Worm (Caenorhabditis elegans) whole organism, midembryonic: Measurements from ENCODE around the gene mlh-1.
"Not testable (repeated sequence)": the region's sequence is repeated elsewhere in the genome, so short reads cannot be mapped to it uniquely, and the experiment has no call there.

ENCODE experiments used
- T22C8.4 ChIP-seq: fragments of 200-800 bp; sonication (Bioruptor generic); IDR thresholded peaks from 2 replicates; pipeline ENCODE4 v1.3.6; 2022; ENCODE audit warnings: missing genetic modification characterization, missing compliant biosample characterization
- cog-1 ChIP-seq: sonication (generic microtip); optimal IDR thresholded peaks from 2 replicates; lab custom pipeline; 2016; ENCODE audit warnings: missing genetic modification characterization, missing compliant biosample characterization
- flt-1 ChIP-seq: fragments of 200-800 bp; sonication (Bioruptor generic); IDR thresholded peaks from 2 replicates; pipeline ENCODE4 v1.3.6; 2022; ENCODE audit warnings: missing genetic modification characterization, missing compliant biosample characterization
- klf-2 ChIP-seq: fragments of 200-800 bp; sonication (Bioruptor generic); conservative IDR thresholded peaks from 2 replicates; pipeline ENCODE4 v1.3.6; 2022; ENCODE audit warnings: missing genetic modification reagents, missing genetic modification characterization, missing compliant biosample characterization
- med-1 ChIP-seq: sonication (generic microtip); optimal IDR thresholded peaks from 2 replicates; lab custom pipeline; 2017; ENCODE audit warnings: missing genetic modification characterization, mild to moderate bottlenecking, missing compliant biosample characterization, antibody characterized with exemption, missing genetic modification reagents; ENCODE audit not compliant: insufficient read depth
- ref-1 ChIP-seq: fragments of 200-800 bp; sonication (Bioruptor generic); conservative IDR thresholded peaks from 2 replicates; pipeline ENCODE4 v1.3.6; 2022; ENCODE audit warnings: missing genetic modification reagents, missing genetic modification characterization, missing compliant biosample characterization
- tab-1 ChIP-seq: fragments of 200-800 bp; sonication (Bioruptor generic); IDR thresholded peaks from 2 replicates; pipeline ENCODE4 v1.3.6; 2022; ENCODE audit warnings: missing genetic modification characterization, missing compliant biosample characterization
- ztf-23 ChIP-seq: fragments of 200-800 bp; sonication (Bioruptor generic); IDR thresholded peaks from 2 replicates; pipeline ENCODE4 v1.3.6; 2022; ENCODE audit warnings: missing genetic modification reagents, missing genetic modification characterization, missing compliant biosample characterization
- ztf-29 ChIP-seq: fragments of 200-800 bp; sonication (Bioruptor generic); IDR thresholded peaks from 2 replicates; pipeline ENCODE4 v1.3.6; 2022; ENCODE audit warnings: missing genetic modification reagents, missing genetic modification characterization, missing compliant biosample characterization

Gene mlh-1

DNA sequence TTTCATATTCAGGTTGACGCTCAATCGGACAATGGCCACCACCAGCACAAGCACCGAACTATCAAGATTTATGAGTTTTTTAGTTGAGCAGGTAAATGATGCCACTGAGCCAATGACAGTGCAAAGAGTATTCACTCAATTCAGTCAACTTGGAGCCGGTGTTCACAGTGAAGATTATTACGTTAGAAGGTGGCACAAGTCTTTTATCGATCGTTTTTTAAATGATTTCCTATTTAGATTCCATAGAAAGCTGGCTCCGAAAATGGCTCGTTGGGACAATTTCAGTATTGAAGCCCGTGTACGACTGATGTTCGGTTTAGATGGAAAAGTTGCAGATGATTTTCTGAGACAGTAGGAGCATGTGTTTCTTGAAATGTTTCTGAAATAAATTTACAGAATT lies 12.8 kb downstream of the mlh-1 start, which contains the start of gene T28A8.5:
TSS of gene T28A8.5 (plus strand) at position 32 of the 400 bp plus-strand sequence.
- TF ChIP-seq T22C8.4 (no peak), tab-1 (no peak), klf-2 (GFP tag; lab: Robert Waterston, UW) (no peak), ztf-29 (GFP tag; lab: Robert Waterston, UW) (no peak), ztf-23 (GFP tag; lab: Robert Waterston, UW) (no peak), ref-1 (GFP tag; lab: Robert Waterston, UW) (no peak), flt-1 (GFP tag; lab: Robert Waterston, UW) (no peak), med-1 (GFP tag; lab: Kevin White, UChicago) (no peak), cog-1 (tag; lab: Kevin White, UChicago) (no peak)

DNA sequence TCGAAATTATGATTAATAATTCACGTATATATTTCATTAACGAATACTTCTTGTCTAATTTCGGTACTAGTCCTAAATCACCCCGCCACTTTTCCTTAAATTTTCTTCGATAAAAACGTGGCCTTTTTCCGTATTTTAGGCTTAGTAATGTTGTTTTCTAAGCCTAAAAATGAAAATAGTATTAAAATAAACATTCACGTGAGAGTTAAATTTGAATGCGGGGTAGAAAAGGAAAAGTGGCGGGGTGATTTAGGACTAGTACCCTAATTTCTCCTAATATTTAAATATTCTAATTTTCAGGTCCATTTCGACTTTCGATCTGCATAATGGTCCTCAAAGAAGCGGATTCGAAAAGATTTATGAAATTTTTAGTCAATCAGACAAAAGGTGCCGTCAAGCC lies 15.5 kb downstream of the mlh-1 start, which contains the start of gene T28A8.6:
TSS of gene T28A8.6 (plus strand) at position 301 of the 400 bp plus-strand sequence.
- not testable (repeated sequence) for TF ChIP-seq T22C8.4; tab-1; klf-2 (GFP tag; lab: Robert Waterston, UW)

DNA sequence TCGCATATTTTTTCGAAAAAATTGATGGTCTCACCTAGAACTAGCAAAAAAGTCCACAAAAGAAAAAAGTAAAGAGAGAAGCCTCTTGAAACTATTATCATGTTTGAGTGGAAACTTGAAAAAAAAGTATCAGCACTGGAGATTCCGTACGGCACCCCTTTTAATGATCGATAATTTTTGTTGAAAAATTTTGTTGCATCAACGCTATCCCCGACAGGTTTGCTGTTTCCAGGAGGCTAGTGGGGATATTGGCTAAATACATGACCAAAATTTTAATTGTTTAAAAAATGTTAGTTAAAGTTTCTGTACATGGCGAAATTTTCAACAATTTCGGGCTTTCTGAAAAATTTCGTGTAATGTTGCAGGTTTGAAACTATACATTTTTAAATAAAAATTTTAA lies 18.8 kb downstream of the mlh-1 start, which contains the start of gene T28A8.2:
TSS of gene T28A8.2 (minus strand) at position 101 of the 400 bp plus-strand sequence.
- TF ChIP-seq T22C8.4 (no peak), tab-1 (no peak), klf-2 (GFP tag; lab: Robert Waterston, UW) (no peak), cog-1 (tag; lab: Kevin White, UChicago) (no peak), ref-1 (GFP tag; lab: Robert Waterston, UW) (no peak), med-1 (GFP tag; lab: Kevin White, UChicago) (no peak), ztf-29 (GFP tag; lab: Robert Waterston, UW) (no peak), flt-1 (GFP tag; lab: Robert Waterston, UW) (no peak), ztf-23 (GFP tag; lab: Robert Waterston, UW) (no peak)

DNA sequence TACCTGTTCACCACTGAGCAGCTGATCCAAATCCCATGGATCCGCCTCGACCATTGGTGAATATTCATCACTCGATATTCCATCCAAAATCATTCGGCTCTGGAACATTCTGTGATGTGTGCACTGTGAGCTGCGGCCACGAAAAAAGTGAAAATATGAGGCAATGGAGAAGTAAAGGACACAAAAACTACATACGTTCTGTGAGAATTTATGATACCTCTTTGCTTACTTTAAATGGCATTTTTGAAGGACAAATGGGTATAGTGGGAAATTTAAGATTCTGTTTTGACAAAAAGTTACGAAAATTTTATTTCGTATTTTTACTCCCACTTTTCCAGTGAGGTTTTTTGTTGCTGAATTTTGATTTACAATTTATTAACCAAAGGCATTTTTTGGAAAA lies 22.0 kb downstream of the mlh-1 start, which contains the start of gene twk-40:
TSS of gene twk-40 (minus strand) at position 101 of the 400 bp plus-strand sequence.
- no peak for TF ChIP-seq tab-1
- TF ChIP-seq ztf-23 (GFP tag; lab: Robert Waterston, UW): no peak
- TF ChIP-seq flt-1 (GFP tag; lab: Robert Waterston, UW): no peak
- no peak for TF ChIP-seq klf-2 (GFP tag; lab: Robert Waterston, UW)
- no peak for TF ChIP-seq ztf-29 (GFP tag; lab: Robert Waterston, UW)
- TF ChIP-seq cog-1 (tag; lab: Kevin White, UChicago): no peak
- TF ChIP-seq ref-1 (GFP tag; lab: Robert Waterston, UW): no peak
- no peak for TF ChIP-seq med-1 (GFP tag; lab: Kevin White, UChicago)
- no peak for TF ChIP-seq T22C8.4

DNA sequence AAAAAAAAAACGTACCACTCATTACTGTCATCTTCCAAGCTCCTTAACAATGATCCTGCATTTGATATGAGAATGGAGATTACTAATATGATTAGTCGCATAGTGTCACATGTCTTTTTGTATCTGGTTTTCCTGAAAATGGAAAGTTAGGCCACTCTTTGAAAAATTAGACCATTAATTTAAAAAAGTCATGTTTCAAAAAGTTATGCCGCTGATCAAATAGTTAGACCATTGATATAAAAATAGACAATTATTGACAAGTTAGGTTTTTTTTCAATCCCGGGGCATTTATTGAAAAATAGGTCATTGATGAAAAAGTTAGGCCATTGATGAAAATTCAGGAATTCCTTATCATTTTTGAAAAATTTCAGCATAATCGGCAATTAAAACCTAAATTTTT lies 30.3 kb downstream of the mlh-1 start, which contains the start of gene acc-4:
TSS of gene acc-4 (minus strand) at position 101 of the 400 bp plus-strand sequence.
- no peak for TF ChIP-seq med-1 (GFP tag; lab: Kevin White, UChicago)
- no peak for TF ChIP-seq flt-1 (GFP tag; lab: Robert Waterston, UW)
- no peak for TF ChIP-seq tab-1
- no peak for TF ChIP-seq klf-2 (GFP tag; lab: Robert Waterston, UW)
- TF ChIP-seq cog-1 (tag; lab: Kevin White, UChicago): no peak
- no peak for TF ChIP-seq ztf-29 (GFP tag; lab: Robert Waterston, UW)
- TF ChIP-seq T22C8.4: no peak
- TF ChIP-seq ref-1 (GFP tag; lab: Robert Waterston, UW): no peak
- TF ChIP-seq ztf-23 (GFP tag; lab: Robert Waterston, UW): no peak

DNA sequence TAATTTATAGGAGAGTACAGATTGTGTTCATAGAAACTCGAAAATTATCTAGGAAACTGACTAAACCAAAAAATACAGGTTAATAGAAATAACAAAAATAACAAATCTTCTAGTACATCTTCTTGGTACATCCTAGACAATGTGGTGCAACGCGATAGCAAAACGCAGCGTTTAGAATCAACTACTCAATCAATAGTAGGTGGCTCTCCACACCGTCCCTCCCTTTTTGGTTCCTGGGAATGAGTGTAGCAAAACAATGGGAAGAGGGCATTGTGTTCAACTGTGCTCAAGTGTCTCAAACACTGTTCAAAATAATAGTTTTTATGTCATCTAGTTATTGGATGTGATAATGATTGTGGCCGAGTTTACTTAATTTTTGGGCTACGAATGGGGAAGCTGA lies 37.7 kb downstream of the mlh-1 start, which contains the start of gene T27E9.6:
TSS of gene T27E9.6 (minus strand) at position 101 of the 400 bp plus-strand sequence.
- TF ChIP-seq flt-1 (GFP tag; lab: Robert Waterston, UW) (no peak), tab-1 (no peak), ref-1 (GFP tag; lab: Robert Waterston, UW) (no peak), cog-1 (tag; lab: Kevin White, UChicago) (no peak), ztf-29 (GFP tag; lab: Robert Waterston, UW) (no peak)

DNA sequence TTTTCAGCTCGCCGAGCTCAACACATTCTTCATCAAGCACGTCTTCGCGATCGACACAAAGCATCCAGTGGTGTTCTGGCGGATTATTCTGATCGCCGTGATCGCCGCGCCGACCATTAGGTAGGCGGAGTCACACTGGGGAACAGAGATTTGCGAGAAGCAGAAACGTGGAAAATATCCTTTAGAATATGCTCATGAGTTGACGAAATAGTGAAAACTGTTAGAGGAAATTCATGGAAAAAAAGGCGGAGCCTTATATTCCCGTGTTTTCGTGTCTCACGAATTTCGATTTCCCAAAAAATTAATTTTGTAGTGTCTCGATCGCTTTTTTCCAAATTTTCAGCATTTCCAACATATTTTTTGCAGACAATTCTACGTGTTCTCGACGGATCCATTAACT lies 39.9 kb downstream of the mlh-1 start:
- TF ChIP-seq flt-1 (GFP tag; lab: Robert Waterston, UW): no peak; the same call in 1 of the 2 replicates
- no peak for TF ChIP-seq med-1 (GFP tag; lab: Kevin White, UChicago)
- TF ChIP-seq ref-1 (GFP tag; lab: Robert Waterston, UW): no peak
- no peak for TF ChIP-seq tab-1
- TF ChIP-seq cog-1 (tag; lab: Kevin White, UChicago): no peak
- TF ChIP-seq ztf-29 (GFP tag; lab: Robert Waterston, UW): no peak
- TF ChIP-seq ztf-23 (GFP tag; lab: Robert Waterston, UW): no peak
- TF ChIP-seq klf-2 (GFP tag; lab: Robert Waterston, UW): no peak
- no peak for TF ChIP-seq T22C8.4

DNA sequence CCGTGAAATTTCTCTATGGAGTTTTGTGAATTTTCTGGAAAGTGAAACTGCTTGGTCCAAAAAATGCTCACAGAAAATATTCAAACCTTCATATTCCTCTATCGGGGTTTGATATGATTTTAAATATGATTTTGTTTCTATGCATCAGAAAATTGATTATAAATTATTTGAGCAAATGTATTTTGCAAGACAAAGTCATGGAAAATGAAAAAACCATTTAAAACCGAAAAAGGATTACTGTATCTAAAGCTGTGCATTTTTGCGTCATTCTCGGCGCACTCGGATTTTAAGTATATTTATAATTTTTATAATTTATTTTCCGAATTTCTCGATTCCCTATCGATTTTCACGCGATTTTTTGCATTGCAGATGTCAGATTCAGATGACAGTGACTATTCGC lies 42.9 kb downstream of the mlh-1 start, which contains the start of gene pssy-2:
TSS of gene pssy-2 (plus strand) at position 301 of the 400 bp plus-strand sequence.
- TF ChIP-seq T22C8.4: no peak
- no peak for TF ChIP-seq cog-1 (tag; lab: Kevin White, UChicago)
- no peak for TF ChIP-seq ztf-23 (GFP tag; lab: Robert Waterston, UW)
- TF ChIP-seq med-1 (GFP tag; lab: Kevin White, UChicago): no peak
- TF ChIP-seq klf-2 (GFP tag; lab: Robert Waterston, UW): no peak
- TF ChIP-seq ref-1 (GFP tag; lab: Robert Waterston, UW): no peak
- TF ChIP-seq ztf-29 (GFP tag; lab: Robert Waterston, UW): no peak
- TF ChIP-seq tab-1: no peak
- TF ChIP-seq flt-1 (GFP tag; lab: Robert Waterston, UW): no peak

DNA sequence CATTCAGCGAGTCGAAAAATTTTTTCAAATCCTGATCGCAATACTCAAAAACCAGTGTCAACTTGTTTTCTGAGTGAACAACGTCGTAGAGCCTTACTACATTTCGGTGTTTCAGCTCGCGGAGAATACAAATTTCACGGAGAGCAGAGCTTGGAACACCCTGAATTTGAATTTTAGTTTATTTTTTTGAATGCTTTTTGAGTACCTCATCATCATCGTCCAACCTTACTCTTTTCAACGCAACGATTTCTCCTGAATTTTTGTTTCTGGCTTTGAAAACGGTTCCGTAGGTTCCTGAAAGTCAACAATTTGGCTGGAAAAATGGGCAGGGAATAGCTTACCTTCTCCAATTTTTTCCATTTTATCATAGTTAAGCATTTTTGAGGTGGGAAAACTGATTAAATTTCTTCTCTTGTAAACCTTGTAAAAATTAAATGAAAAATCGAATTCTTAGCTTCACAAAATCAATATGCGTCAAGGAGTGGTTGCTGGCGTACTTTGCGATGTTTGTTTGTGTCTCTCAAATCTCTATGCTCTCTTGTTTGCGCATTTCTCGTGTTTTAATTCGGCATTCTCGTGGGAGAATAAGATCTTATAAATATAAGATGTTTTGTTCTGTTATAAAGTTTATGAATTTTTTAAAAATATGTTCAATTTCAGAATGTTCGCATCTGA lies 48.3 kb downstream of the mlh-1 start, which contains the start of gene cdk-5:
TSS of gene cdk-5 (minus strand) at position 425 of the 675 bp plus-strand sequence.
- TF ChIP-seq ztf-29 (GFP tag; lab: Robert Waterston, UW): no peak
- 0 out of 2 replicates have a peak, but pooled peaks have one; percentile 6 for TF ChIP-seq ztf-23 (GFP tag; lab: Robert Waterston, UW)
